Fruit fly (Drosophila melanogaster) whole organism, embryonic: ENCODE measurements around the gene Cpr67Fa2.

Source experiments
- Ada2b ChIP-seq: fragments of 200-800 bp; sonication (Bioruptor generic); IDR thresholded peaks from 2 replicates; pipeline ENCODE4 v1.3.6; 2022; ENCODE audit warnings: missing biosample characterization, missing genetic modification characterization
- Aef1 ChIP-seq: fragments of 200-800 bp; sonication (Bioruptor generic); IDR thresholded peaks from 3 replicates; pipeline ENCODE4 v1.3.6; 2022; ENCODE audit warnings: missing biosample characterization, missing genetic modification characterization
- Antp ChIP-seq: fragments of 200-800 bp; sonication (Bioruptor generic); optimal IDR thresholded peaks from 3 replicates; lab custom pipeline; 2016; ENCODE audit warnings: missing biosample characterization, missing genetic modification characterization
- CG10147 ChIP-seq: fragments of 200-800 bp; sonication (Bioruptor generic); optimal IDR thresholded peaks from 2 replicates; lab custom pipeline; 2019; ENCODE audit warnings: missing biosample characterization, mild to moderate bottlenecking, missing genetic modification characterization, moderate library complexity
- CG10979 ChIP-seq: fragments of 200-800 bp; sonication (Bioruptor generic); optimal IDR thresholded peaks from 2 replicates; lab custom pipeline; 2018; ENCODE audit warnings: missing biosample characterization, mild to moderate bottlenecking, missing genetic modification characterization, moderate library complexity
- CG14014 ChIP-seq: fragments of 200-800 bp; sonication (Bioruptor generic); IDR thresholded peaks from 2 replicates; pipeline ENCODE4 v1.3.6; 2022; ENCODE audit warnings: missing biosample characterization, missing genetic modification characterization
- CG14860 ChIP-seq: fragments of 200-800 bp; sonication (Bioruptor generic); IDR thresholded peaks from 3 replicates; pipeline ENCODE4 v1.3.6; 2022; ENCODE audit warnings: missing biosample characterization, missing genetic modification characterization; ENCODE audit not compliant: partially characterized antibody
- CG15011 ChIP-seq: fragments of 200-800 bp; sonication (Bioruptor generic); optimal IDR thresholded peaks from 3 replicates; lab custom pipeline; 2018; ENCODE audit warnings: missing biosample characterization, mild to moderate bottlenecking, missing genetic modification characterization
- CG15601 ChIP-seq: fragments of 200-800 bp; sonication (Bioruptor generic); optimal IDR thresholded peaks from 3 replicates; lab custom pipeline; 2019; ENCODE audit warnings: missing biosample characterization, mild to moderate bottlenecking, missing genetic modification characterization, moderate library complexity
- CG16779 ChIP-seq: fragments of 200-800 bp; sonication (Bioruptor generic); IDR thresholded peaks from 2 replicates; pipeline ENCODE4 v1.3.6; 2022; ENCODE audit warnings: missing biosample characterization, missing genetic modification characterization
- CG17359 ChIP-seq: fragments of 200-800 bp; sonication (Bioruptor generic); optimal IDR thresholded peaks from 3 replicates; lab custom pipeline; 2018; ENCODE audit warnings: missing biosample characterization, mild to moderate bottlenecking, missing genetic modification characterization, moderate library complexity
- CG18011 ChIP-seq: fragments of 200-800 bp; sonication (Bioruptor generic); optimal IDR thresholded peaks from 2 replicates; lab custom pipeline; 2017; ENCODE audit warnings: missing biosample characterization, missing genetic modification characterization, mild to moderate bottlenecking, moderate library complexity, missing genotype
- CG18262 ChIP-seq: fragments of 200-800 bp; optimal IDR thresholded peaks from 3 replicates; lab custom pipeline; 2019; ENCODE audit warnings: missing biosample characterization, mild to moderate bottlenecking, missing genetic modification characterization, moderate library complexity
- CG18476 ChIP-seq: fragments of 200-800 bp; sonication (Bioruptor generic); optimal IDR thresholded peaks from 2 replicates; lab custom pipeline; 2016; ENCODE audit warnings: missing biosample characterization, mild to moderate bottlenecking, missing genetic modification characterization
- CG4820 ChIP-seq: fragments of 200-800 bp; sonication (Bioruptor generic); optimal IDR thresholded peaks from 3 replicates; lab custom pipeline; 2016; ENCODE audit warnings: missing biosample characterization, missing genetic modification characterization
- CG6175 ChIP-seq: fragments of 200-800 bp; sonication (Bioruptor generic); IDR thresholded peaks from 3 replicates; pipeline ENCODE4 v1.3.6; 2022; ENCODE audit warnings: missing biosample characterization, missing genetic modification characterization
- CG6254 ChIP-seq: fragments of 200-800 bp; sonication (Bioruptor generic); optimal IDR thresholded peaks from 3 replicates; lab custom pipeline; 2017; ENCODE audit warnings: mild to moderate bottlenecking, missing biosample characterization, missing genetic modification reagents, missing genetic modification characterization
- CG6791 ChIP-seq: fragments of 200-800 bp; sonication (Bioruptor generic); IDR thresholded peaks from 3 replicates; pipeline ENCODE4 v1.3.6; 2022; ENCODE audit warnings: missing biosample characterization, missing genetic modification characterization; ENCODE audit not compliant: partially characterized antibody
- CG7271 ChIP-seq: fragments of 200-800 bp; sonication (Bioruptor generic); optimal IDR thresholded peaks from 2 replicates; lab custom pipeline; 2018; ENCODE audit warnings: missing biosample characterization, mild to moderate bottlenecking, missing genetic modification characterization, moderate library complexity
- CG7786 ChIP-seq: fragments of 200-800 bp; sonication (Bioruptor generic); optimal IDR thresholded peaks from 2 replicates; lab custom pipeline; 2016; ENCODE audit warnings: missing biosample characterization, missing genetic modification characterization
- CG8478 ChIP-seq: fragments of >200 bp; optimal IDR thresholded peaks from 2 replicates; lab custom pipeline; 2018
- CG8765 ChIP-seq: fragments of 200-800 bp; sonication (Bioruptor generic); IDR thresholded peaks from 2 replicates; pipeline ENCODE4 v1.3.6; 2022; ENCODE audit warnings: missing biosample characterization, missing genetic modification characterization
- D19B ChIP-seq: fragments of 200-800 bp; sonication (Bioruptor generic); optimal IDR thresholded peaks from 2 replicates; lab custom pipeline; 2017; ENCODE audit warnings: missing biosample characterization, mild to moderate bottlenecking, missing genetic modification characterization
- Dbx ChIP-seq: fragments of 200-800 bp; sonication (Bioruptor generic); IDR thresholded peaks from 3 replicates; pipeline ENCODE4 v1.3.6; 2022; ENCODE audit warnings: missing biosample characterization, missing genetic modification characterization
- Hr39 ChIP-seq: fragments of >200 bp; optimal IDR thresholded peaks from 2 replicates; lab custom pipeline; 2017
- Lhr ChIP-seq: fragments of 200-800 bp; sonication (Bioruptor generic); optimal IDR thresholded peaks from 3 replicates; lab custom pipeline; 2017; ENCODE audit warnings: mild to moderate bottlenecking, missing biosample characterization, missing genetic modification reagents, missing genetic modification characterization
- Poxn ChIP-seq: fragments of 200-800 bp; sonication (Bioruptor generic); IDR thresholded peaks from 2 replicates; pipeline ENCODE4 v1.3.6; 2022; ENCODE audit warnings: missing biosample characterization, missing genetic modification characterization
- Sin3A ChIP-seq: fragments of >200 bp; optimal IDR thresholded peaks from 2 replicates; lab custom pipeline; 2018
- Six4 ChIP-seq: fragments of 200-800 bp; sonication (Bioruptor generic); optimal IDR thresholded peaks from 2 replicates; lab custom pipeline; 2016; ENCODE audit warnings: missing biosample characterization, missing genetic modification characterization
- Sox100B ChIP-seq: fragments of 200-800 bp; sonication (Bioruptor generic); optimal IDR thresholded peaks from 3 replicates; lab custom pipeline; 2018; ENCODE audit warnings: missing biosample characterization, mild to moderate bottlenecking, missing genetic modification characterization
- TFAM ChIP-seq: fragments of 200-800 bp; sonication (Bioruptor generic); optimal IDR thresholded peaks from 2 replicates; lab custom pipeline; 2017; ENCODE audit warnings: missing biosample characterization, missing genetic modification characterization, inconsistent platforms
- az2 ChIP-seq: fragments of 200-800 bp; sonication (Bioruptor generic); optimal IDR thresholded peaks from 3 replicates; lab custom pipeline; 2016; ENCODE audit warnings: missing biosample characterization, missing genetic modification characterization
- bab2 ChIP-seq: fragments of 200-800 bp; sonication (Bioruptor generic); optimal IDR thresholded peaks from 2 replicates; lab custom pipeline; 2016; ENCODE audit warnings: missing biosample characterization, missing genetic modification characterization
- cato ChIP-seq: fragments of 200-800 bp; sonication (Bioruptor generic); optimal IDR thresholded peaks from 2 replicates; lab custom pipeline; 2016; ENCODE audit warnings: missing biosample characterization, missing genetic modification characterization, borderline replicate concordance
- emc ChIP-seq: fragments of 200-800 bp; sonication (Bioruptor generic); optimal IDR thresholded peaks from 2 replicates; lab custom pipeline; 2016; ENCODE audit warnings: missing biosample characterization, missing genetic modification characterization
- ems ChIP-seq: fragments of 200-800 bp; sonication (Bioruptor generic); optimal IDR thresholded peaks from 3 replicates; lab custom pipeline; 2016; ENCODE audit warnings: missing biosample characterization, missing genetic modification characterization
- eve ChIP-seq, 2 experiments: fragments of >200 bp; optimal IDR thresholded peaks; 2 replicates each; lab custom pipeline; 2017; ENCODE audit warnings: missing biosample characterization in 2 of 2, missing genetic modification characterization in 2 of 2
- ewg ChIP-seq: fragments of 200-800 bp; sonication (Bioruptor generic); optimal IDR thresholded peaks from 3 replicates; lab custom pipeline; 2017; ENCODE audit warnings: mild to moderate bottlenecking, missing biosample characterization, missing genetic modification reagents, missing genetic modification characterization
- gce ChIP-seq: fragments of 200-800 bp; sonication (Bioruptor generic); IDR thresholded peaks from 3 replicates; pipeline ENCODE4 v1.3.6; 2022; ENCODE audit warnings: missing biosample characterization, missing genetic modification characterization
- gsb ChIP-seq: fragments of 200-800 bp; sonication (Bioruptor generic); IDR thresholded peaks from 2 replicates; pipeline ENCODE4 v1.3.6; 2022; ENCODE audit warnings: missing biosample characterization, missing genetic modification characterization
- inv ChIP-seq: fragments of 200-800 bp; sonication (Bioruptor generic); IDR thresholded peaks from 2 replicates; pipeline ENCODE4 v1.3.6; 2022; ENCODE audit warnings: missing biosample characterization, missing genetic modification characterization; ENCODE audit not compliant: partially characterized antibody
- lola ChIP-seq, 3 experiments: fragments of >200 bp in 2 of 3; fragments of 200-800 bp in 1 of 3; sonication (Bioruptor generic) in 1 of 3; optimal IDR thresholded peaks; 2 replicates each; lab custom pipeline; 2017 to 2019; ENCODE audit warnings: missing biosample characterization in 3 of 3, missing genetic modification characterization in 3 of 3, mild to moderate bottlenecking in 1 of 3, moderate library complexity in 1 of 3
- pita ChIP-seq: fragments of 200-800 bp; sonication (Bioruptor generic); optimal IDR thresholded peaks from 2 replicates; lab custom pipeline; 2017; ENCODE audit warnings: missing biosample characterization, mild to moderate bottlenecking, missing genetic modification characterization
- psq ChIP-seq: fragments of 200-800 bp; sonication (Bioruptor generic); optimal IDR thresholded peaks from 2 replicates; lab custom pipeline; 2017; ENCODE audit warnings: missing biosample characterization, missing genetic modification characterization
- repo ChIP-seq: fragments of 200-800 bp; sonication (Bioruptor generic); optimal IDR thresholded peaks from 2 replicates; lab custom pipeline; 2016; ENCODE audit warnings: missing biosample characterization, missing genetic modification characterization
- rib ChIP-seq: fragments of 200-800 bp; sonication (Bioruptor generic); IDR thresholded peaks from 2 replicates; pipeline ENCODE4 v1.3.6; 2022; ENCODE audit warnings: missing biosample characterization, missing genetic modification characterization
- sens ChIP-seq: fragments of 200-800 bp; sonication (Bioruptor generic); peaks from one replicate; lab custom pipeline; 2016; ENCODE audit warnings: missing biosample characterization, missing genetic modification characterization
- seq ChIP-seq: fragments of 200-800 bp; sonication (Bioruptor generic); IDR thresholded peaks from 2 replicates; pipeline ENCODE4 v1.3.6; 2022; ENCODE audit warnings: missing biosample characterization, missing genetic modification characterization
- sqz ChIP-seq: fragments of 200-800 bp; sonication (Bioruptor generic); optimal IDR thresholded peaks from 3 replicates; lab custom pipeline; 2018; ENCODE audit warnings: missing biosample characterization, mild to moderate bottlenecking, missing genetic modification characterization
- tap ChIP-seq: fragments of 200-800 bp; optimal IDR thresholded peaks from 3 replicates; lab custom pipeline; 2019; ENCODE audit warnings: missing biosample characterization, mild to moderate bottlenecking, missing genetic modification characterization, moderate library complexity
- tgo ChIP-seq: fragments of 200-800 bp; sonication (Bioruptor generic); IDR thresholded peaks from 3 replicates; pipeline ENCODE4 v1.3.6; 2022; ENCODE audit warnings: missing biosample characterization, missing genetic modification characterization
- tna ChIP-seq: fragments of 200-800 bp; sonication (Bioruptor generic); IDR thresholded peaks from 2 replicates; pipeline ENCODE4 v1.3.6; 2022; ENCODE audit warnings: missing biosample characterization, missing genetic modification characterization; ENCODE audit not compliant: partially characterized antibody
- zen ChIP-seq: fragments of 200-800 bp; sonication (Bioruptor generic); optimal IDR thresholded peaks from 3 replicates; lab custom pipeline; 2018; ENCODE audit warnings: missing biosample characterization, mild to moderate bottlenecking, missing genetic modification characterization, moderate library complexity

The Cpr67Fa2 gene

dm6 chr3L:10858569-10858968 lies 32.9 kb upstream of the Cpr67Fa2 start (continued):
- TF ChIP-seq CG6175 (GFP tag; lab: Robert Waterston, UW), result no peak
- no peak for TF ChIP-seq seq (GFP tag; lab: Robert Waterston, UW)
- no peak for TF ChIP-seq CG6254 (GFP tag; lab: Kevin White, UChicago)
- no peak for TF ChIP-seq CG8765 (GFP tag; lab: Robert Waterston, UW)
- no peak for TF ChIP-seq CG17359 (tag; lab: Kevin White, UChicago)
- TF ChIP-seq Poxn (GFP tag; lab: Robert Waterston, UW), result no peak
- TF ChIP-seq CG7271 (tag; lab: Kevin White, UChicago), result no peak
- no peak for TF ChIP-seq eve (GFP tag; optimal IDR thresholded peaks at IDR 0.05; lab: Kevin White, UChicago)
- TF ChIP-seq sens, result peak; percentile 82
- no peak for TF ChIP-seq gce (GFP tag; lab: Robert Waterston, UW)
- TF ChIP-seq inv (GFP tag; lab: Robert Waterston, UW), result no peak
- no peak for TF ChIP-seq repo (GFP tag; lab: Kevin White, UChicago)
- TF ChIP-seq Ada2b, result no peak
- TF ChIP-seq CG18476 (GFP tag; lab: Kevin White, UChicago), result no peak
- TF ChIP-seq CG18011 (GFP tag; lab: Kevin White, UChicago), result no peak
- no peak for TF ChIP-seq Six4
- no peak for TF ChIP-seq CG15011 (GFP tag; lab: Kevin White, UChicago)
- TF ChIP-seq CG10147 (GFP tag; lab: Kevin White, UChicago), result no peak
- no peak for TF ChIP-seq CG14860 (GFP tag; lab: Robert Waterston, UW)
- no peak for TF ChIP-seq rib (GFP tag; lab: Robert Waterston, UW)
- TF ChIP-seq ewg (GFP tag; lab: Kevin White, UChicago), result no peak
- peak; percentile 22 for TF ChIP-seq CG18262 (tag; lab: Kevin White, UChicago)
- TF ChIP-seq TFAM (GFP tag; lab: Kevin White, UChicago), result no peak
- no peak for TF ChIP-seq tap (tag; lab: Kevin White, UChicago)
- no peak for TF ChIP-seq ems (GFP tag; lab: Kevin White, UChicago)
- no peak for TF ChIP-seq az2
- peak; percentile 43 for TF ChIP-seq bab2
- TF ChIP-seq D19B (GFP tag; lab: Kevin White, UChicago), result no peak
- TF ChIP-seq CG4820 (GFP tag; lab: Kevin White, UChicago), result no peak
- no peak for TF ChIP-seq tgo (GFP tag; lab: Robert Waterston, UW)
- TF ChIP-seq CG6791 (GFP tag; lab: Robert Waterston, UW), result no peak
- TF ChIP-seq CG16779 (GFP tag; lab: Robert Waterston, UW), result no peak
- no peak for TF ChIP-seq cato
- TF ChIP-seq CG10979 (tag; lab: Kevin White, UChicago), result peak; percentile 7
- TF ChIP-seq CG8478 (lab: Kevin White, UChicago), result no peak
- no peak for TF ChIP-seq tna (GFP tag; lab: Robert Waterston, UW)
- no peak for TF ChIP-seq gsb
- TF ChIP-seq Sox100B (GFP tag; lab: Kevin White, UChicago), result no peak
- no peak for TF ChIP-seq emc (GFP tag; lab: Kevin White, UChicago)
- no peak for TF ChIP-seq CG14014 (GFP tag; lab: Robert Waterston, UW)
- no peak for TF ChIP-seq Aef1 (GFP tag; lab: Robert Waterston, UW)
- no peak for TF ChIP-seq Lhr (GFP tag; lab: Kevin White, UChicago)
- no peak for TF ChIP-seq Antp (GFP tag; lab: Kevin White, UChicago)
- no peak for TF ChIP-seq Dbx (GFP tag; lab: Robert Waterston, UW)
- peak; percentile 24 for TF ChIP-seq sqz (GFP tag; lab: Kevin White, UChicago)
- TF ChIP-seq psq (GFP tag; lab: Kevin White, UChicago), result peak; percentile 0
- no peak for TF ChIP-seq zen (tag; lab: Kevin White, UChicago)
- TF ChIP-seq CG15601 (tag; lab: Kevin White, UChicago), result no peak
- no peak for TF ChIP-seq Sin3A (lab: Kevin White, UChicago)
- TF ChIP-seq CG7786 (GFP tag; lab: Kevin White, UChicago), result no peak
- peak in 1 of 3 experiments; percentile 38 for TF ChIP-seq lola (GFP tag; optimal IDR thresholded peaks at IDR 0.05; lab: Kevin White, UChicago)
- no peak for TF ChIP-seq pita
- no peak for TF ChIP-seq Hr39 (lab: Kevin White, UChicago)
